Fruit fly (Drosophila melanogaster) whole organism, embryonic: ENCODE measurements around the gene mRpL28.

Experiments used
- Adf1 ChIP-seq: fragments of 200-800 bp; sonication (Bioruptor generic); IDR thresholded peaks from 2 replicates; pipeline ENCODE4 v1.3.6; 2022; ENCODE audit warnings: missing biosample characterization, missing genetic modification characterization
- BtbVII ChIP-seq: fragments of 200-800 bp; sonication (Bioruptor generic); optimal IDR thresholded peaks from 3 replicates; lab custom pipeline; 2017; ENCODE audit warnings: missing biosample characterization, mild to moderate bottlenecking, missing genetic modification characterization
- CG1024 ChIP-seq: fragments of 200-800 bp; sonication (Bioruptor generic); IDR thresholded peaks from 2 replicates; pipeline ENCODE4 v1.3.6; 2022; ENCODE audit warnings: missing biosample characterization, missing genetic modification characterization
- CG11695 ChIP-seq: fragments of 200-800 bp; sonication (Bioruptor generic); IDR thresholded peaks from 3 replicates; pipeline ENCODE4 v1.3.6; 2022; ENCODE audit warnings: missing biosample characterization, missing genetic modification characterization
- CG12155 ChIP-seq: fragments of 200-800 bp; sonication (Bioruptor generic); optimal IDR thresholded peaks from 3 replicates; lab custom pipeline; 2016; ENCODE audit warnings: missing biosample characterization, missing genetic modification characterization
- CG1233 ChIP-seq: fragments of 200-800 bp; sonication (Bioruptor generic); optimal IDR thresholded peaks from 4 replicates; lab custom pipeline; 2018; ENCODE audit warnings: missing biosample characterization, mild to moderate bottlenecking, missing genetic modification characterization
- CG14710 ChIP-seq: fragments of 200-800 bp; sonication (Bioruptor generic); optimal IDR thresholded peaks from 3 replicates; lab custom pipeline; 2019; ENCODE audit warnings: missing biosample characterization, mild to moderate bottlenecking, missing genetic modification characterization, moderate library complexity
- CG17359 ChIP-seq: fragments of 200-800 bp; sonication (Bioruptor generic); optimal IDR thresholded peaks from 3 replicates; lab custom pipeline; 2018; ENCODE audit warnings: missing biosample characterization, mild to moderate bottlenecking, missing genetic modification characterization, moderate library complexity
- CG1832 ChIP-seq: fragments of 200-800 bp; sonication (Bioruptor generic); optimal IDR thresholded peaks from 2 replicates; lab custom pipeline; 2017; ENCODE audit warnings: missing biosample characterization, mild to moderate bottlenecking, missing genetic modification characterization, inconsistent platforms
- CG18599 ChIP-seq: fragments of 200-800 bp; sonication (Bioruptor generic); optimal IDR thresholded peaks from 3 replicates; lab custom pipeline; 2017; ENCODE audit warnings: missing biosample characterization, missing genetic modification characterization, mild to moderate bottlenecking, moderate library complexity, missing genetic modification reagents
- CG2678 ChIP-seq: fragments of 200-800 bp; sonication (Bioruptor generic); optimal IDR thresholded peaks from 3 replicates; lab custom pipeline; 2019; ENCODE audit warnings: missing biosample characterization, mild to moderate bottlenecking, missing genetic modification characterization, moderate library complexity
- CG2889 ChIP-seq: fragments of 200-800 bp; sonication (Bioruptor generic); IDR thresholded peaks from 3 replicates; pipeline ENCODE4 v1.3.6; 2022; ENCODE audit warnings: missing biosample characterization, missing genetic modification characterization
- CG3065 ChIP-seq: fragments of 200-800 bp; sonication (Bioruptor generic); optimal IDR thresholded peaks from 2 replicates; lab custom pipeline; 2016; ENCODE audit warnings: missing biosample characterization, missing genetic modification characterization
- CG3407 ChIP-seq: fragments of 200-800 bp; sonication (Bioruptor generic); optimal IDR thresholded peaks from 2 replicates; lab custom pipeline; 2018; ENCODE audit warnings: missing biosample characterization, mild to moderate bottlenecking, missing genetic modification characterization
- CG3995 ChIP-seq: fragments of 200-800 bp; sonication (Bioruptor generic); optimal IDR thresholded peaks from 3 replicates; lab custom pipeline; 2016; ENCODE audit warnings: missing biosample characterization, missing genetic modification characterization
- CG5245 ChIP-seq: fragments of 200-800 bp; sonication (Bioruptor generic); optimal IDR thresholded peaks from 3 replicates; lab custom pipeline; 2016; ENCODE audit warnings: missing biosample characterization, missing genetic modification characterization
- CG8089 ChIP-seq: fragments of 200-800 bp; sonication (Bioruptor generic); optimal IDR thresholded peaks from 3 replicates; lab custom pipeline; 2016; ENCODE audit warnings: missing biosample characterization, missing genetic modification characterization
- CG8290 ChIP-seq, 3 experiments: fragments of 200-800 bp; sonication (Bioruptor generic); optimal IDR thresholded peaks; 2 replicates each; lab custom pipeline; 2016 to 2019; ENCODE audit warnings: missing biosample characterization in 3 of 3, missing genetic modification characterization in 3 of 3, mild to moderate bottlenecking in 2 of 3, moderate library complexity in 1 of 3
- CG9932 ChIP-seq: fragments of 200-800 bp; sonication (Bioruptor generic); IDR thresholded peaks from 2 replicates; pipeline ENCODE4 v1.3.6; 2022; ENCODE audit warnings: missing biosample characterization, missing genetic modification characterization
- Doc3 ChIP-seq: fragments of 200-800 bp; sonication (Bioruptor generic); IDR thresholded peaks from 3 replicates; pipeline ENCODE4 v1.3.6; 2022; ENCODE audit warnings: missing biosample characterization, missing genetic modification characterization; ENCODE audit not compliant: partially characterized antibody
- Drgx ChIP-seq: fragments of 200-800 bp; sonication (Bioruptor generic); IDR thresholded peaks from 2 replicates; pipeline ENCODE4 v1.3.6; 2022; ENCODE audit warnings: missing biosample characterization, missing genetic modification characterization
- Elba2 ChIP-seq: fragments of 200-800 bp; sonication (Bioruptor generic); optimal IDR thresholded peaks from 3 replicates; lab custom pipeline; 2016; ENCODE audit warnings: missing biosample characterization, missing genetic modification characterization
- HmgD ChIP-seq: fragments of 200-800 bp; sonication (Bioruptor generic); optimal IDR thresholded peaks from 3 replicates; lab custom pipeline; 2016; ENCODE audit warnings: missing biosample characterization, missing genetic modification characterization
- Mrtf ChIP-seq: fragments of 200-800 bp; sonication (Bioruptor generic); IDR thresholded peaks from 3 replicates; pipeline ENCODE4 v1.3.6; 2022; ENCODE audit warnings: missing biosample characterization, missing genetic modification characterization
- NC2α ChIP-seq: fragments of 200-800 bp; sonication (Bioruptor generic); optimal IDR thresholded peaks from 2 replicates; lab custom pipeline; 2016; ENCODE audit warnings: missing biosample characterization, missing genetic modification characterization
- Nf-YB ChIP-seq: fragments of 200-800 bp; sonication (Bioruptor generic); optimal IDR thresholded peaks from 3 replicates; lab custom pipeline; 2019; ENCODE audit warnings: missing biosample characterization, mild to moderate bottlenecking, missing genetic modification characterization, moderate library complexity
- Xbp1 ChIP-seq: fragments of 200-800 bp; sonication (Bioruptor generic); optimal IDR thresholded peaks from 3 replicates; lab custom pipeline; 2016; ENCODE audit warnings: missing biosample characterization, mild to moderate bottlenecking, missing genetic modification characterization
- Xrp1 ChIP-seq: fragments of 200-800 bp; sonication (Bioruptor generic); IDR thresholded peaks from 2 replicates; pipeline ENCODE4 v1.3.6; 2022; ENCODE audit warnings: missing biosample characterization, missing genetic modification characterization
- ash1 ChIP-seq: fragments of 200-800 bp; sonication (Bioruptor generic); optimal IDR thresholded peaks from 2 replicates; lab custom pipeline; 2018; ENCODE audit warnings: missing biosample characterization, mild to moderate bottlenecking, missing genetic modification characterization
- bigmax ChIP-seq: fragments of 200-800 bp; sonication (Bioruptor generic); optimal IDR thresholded peaks from 2 replicates; lab custom pipeline; 2018; ENCODE audit warnings: missing biosample characterization, mild to moderate bottlenecking, missing genetic modification characterization
- cato ChIP-seq: fragments of 200-800 bp; sonication (Bioruptor generic); optimal IDR thresholded peaks from 2 replicates; lab custom pipeline; 2016; ENCODE audit warnings: missing biosample characterization, missing genetic modification characterization, borderline replicate concordance
- caup ChIP-seq: fragments of 200-800 bp; sonication (Bioruptor generic); optimal IDR thresholded peaks from 3 replicates; lab custom pipeline; 2017; ENCODE audit warnings: missing biosample characterization, mild to moderate bottlenecking, missing genetic modification characterization, moderate library complexity; ENCODE audit not compliant: severe bottlenecking
- dpn ChIP-seq, 2 experiments: fragments of 200-800 bp; sonication (Bioruptor generic); optimal IDR thresholded peaks; 3 replicates each; lab custom pipeline; 2016; ENCODE audit warnings: missing biosample characterization in 2 of 2, missing genetic modification characterization in 2 of 2
- fu2 ChIP-seq: fragments of 200-800 bp; sonication (Bioruptor generic); optimal IDR thresholded peaks from 2 replicates; lab custom pipeline; 2016; ENCODE audit warnings: missing biosample characterization, missing genetic modification characterization
- gce ChIP-seq: fragments of 200-800 bp; sonication (Bioruptor generic); IDR thresholded peaks from 3 replicates; pipeline ENCODE4 v1.3.6; 2022; ENCODE audit warnings: missing biosample characterization, missing genetic modification characterization
- gro ChIP-seq: fragments of 200-800 bp; sonication (Bioruptor generic); optimal IDR thresholded peaks from 2 replicates; lab custom pipeline; 2016; ENCODE audit warnings: missing biosample characterization, missing genetic modification characterization
- lab ChIP-seq: fragments of 200-800 bp; sonication (Bioruptor generic); optimal IDR thresholded peaks from 3 replicates; lab custom pipeline; 2017; ENCODE audit warnings: missing biosample characterization, missing genetic modification characterization, mild to moderate bottlenecking, moderate library complexity, missing genetic modification reagents
- lola ChIP-seq, 3 experiments: fragments of >200 bp in 2 of 3; fragments of 200-800 bp in 1 of 3; sonication (Bioruptor generic) in 1 of 3; optimal IDR thresholded peaks; 2 replicates each; lab custom pipeline; 2017 to 2019; ENCODE audit warnings: missing biosample characterization in 3 of 3, missing genetic modification characterization in 3 of 3, mild to moderate bottlenecking in 1 of 3, moderate library complexity in 1 of 3
- nmo ChIP-seq: fragments of 200-800 bp; sonication (Bioruptor generic); optimal IDR thresholded peaks from 2 replicates; lab custom pipeline; 2018; ENCODE audit warnings: missing biosample characterization, mild to moderate bottlenecking, missing genetic modification characterization, moderate library complexity
- pros ChIP-seq: fragments of 200-800 bp; sonication (Bioruptor generic); optimal IDR thresholded peaks from 3 replicates; lab custom pipeline; 2019; ENCODE audit warnings: missing biosample characterization, mild to moderate bottlenecking, missing genetic modification characterization, moderate library complexity
- sc ChIP-seq, 3 experiments: fragments of >200 bp in 2 of 3; fragments of 200-800 bp in 1 of 3; sonication (Bioruptor generic) in 1 of 3; optimal IDR thresholded peaks; 2 replicates in 2 of 3; 3 replicates in 1 of 3; lab custom pipeline; 2017; ENCODE audit warnings: mild to moderate bottlenecking in 1 of 3, missing biosample characterization in 1 of 3, missing genetic modification characterization in 1 of 3, missing genetic modification reagents in 1 of 3
- sens ChIP-seq: fragments of 200-800 bp; sonication (Bioruptor generic); peaks from one replicate; lab custom pipeline; 2016; ENCODE audit warnings: missing biosample characterization, missing genetic modification characterization
- sens-2 ChIP-seq: fragments of 200-800 bp; sonication (Bioruptor generic); IDR thresholded peaks from 2 replicates; pipeline ENCODE4 v1.3.6; 2022; ENCODE audit warnings: missing biosample characterization, missing genetic modification characterization
- sima ChIP-seq: fragments of 200-800 bp; sonication (Bioruptor generic); optimal IDR thresholded peaks from 2 replicates; lab custom pipeline; 2016; ENCODE audit warnings: missing biosample characterization, missing genetic modification characterization
- ttk ChIP-seq: fragments of 200-800 bp; sonication (Bioruptor generic); IDR thresholded peaks from 2 replicates; pipeline ENCODE4 v2.1.2; 2022; ENCODE audit warnings: missing biosample characterization, missing genetic modification characterization
- tx ChIP-seq: fragments of 200-800 bp; sonication (Bioruptor generic); optimal IDR thresholded peaks from 2 replicates; lab custom pipeline; 2016; ENCODE audit warnings: missing biosample characterization, missing genetic modification characterization
- wdn ChIP-seq: fragments of 200-800 bp; sonication (Bioruptor generic); IDR thresholded peaks from 2 replicates; pipeline ENCODE4 v1.3.6; 2022; ENCODE audit warnings: missing biosample characterization, missing genetic modification characterization
- zfh2 ChIP-seq: fragments of 200-800 bp; sonication (Bioruptor generic); optimal IDR thresholded peaks from 2 replicates; lab custom pipeline; 2016; ENCODE audit warnings: missing biosample characterization, missing genetic modification characterization

mRpL28 gene

DNA sequence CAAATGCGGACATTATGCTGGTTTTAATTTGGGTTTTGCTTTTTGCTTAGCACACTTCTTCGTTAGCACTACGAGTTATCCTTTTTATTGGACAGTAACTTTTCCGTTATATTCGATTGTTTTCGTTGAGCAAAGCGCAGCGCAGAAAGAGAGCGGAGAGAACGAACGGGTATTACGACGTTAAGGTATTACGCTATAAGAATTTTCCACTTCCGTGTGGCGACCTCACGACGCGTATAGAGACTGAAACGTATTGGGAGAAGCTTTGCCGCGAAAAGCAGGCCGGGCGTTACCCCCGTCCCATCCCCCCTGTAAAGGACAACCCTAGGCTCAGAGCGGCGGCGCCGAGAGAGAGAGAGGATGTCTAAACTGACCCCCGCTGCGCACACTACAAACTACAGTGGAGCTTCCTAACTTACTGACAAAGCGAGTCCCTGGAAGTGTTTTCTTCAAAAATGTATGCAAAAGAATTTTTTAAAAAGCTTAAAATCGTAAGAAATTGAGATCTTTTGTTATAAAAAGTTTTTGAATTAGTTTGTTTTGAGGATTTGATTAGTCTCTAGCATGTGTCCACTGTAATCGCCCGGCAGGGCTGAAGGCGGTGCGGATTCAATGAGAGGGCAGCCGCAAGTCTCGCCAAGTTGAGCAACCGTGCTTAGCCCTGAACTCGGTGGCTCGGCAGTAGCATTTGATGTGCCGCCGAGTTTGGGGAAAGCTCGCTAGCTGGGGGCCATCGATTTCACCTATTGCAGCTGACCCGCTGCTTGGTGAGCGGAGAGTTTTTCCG is 31.1 kb downstream of the mRpL28 start (continued):
- TF ChIP-seq CG1024 (peak; percentile 87), nmo (GFP tag; lab: Kevin White, UChicago) (peak; percentile 92), caup (GFP tag; lab: Kevin White, UChicago) (peak; percentile 97), CG3065 (GFP tag; lab: Kevin White, UChicago) (peak; percentile 68), CG1233 (GFP tag; lab: Kevin White, UChicago) (peak; percentile 93), Adf1 (GFP tag; lab: Robert Waterston, UW) (peak; percentile 83), pros (no peak), lab (GFP tag; lab: Kevin White, UChicago) (peak; percentile 99), Xbp1 (peak; percentile 96), sima (peak; percentile 87), CG3407 (peak; percentile 86), wdn (GFP tag; lab: Robert Waterston, UW) (peak; percentile 95), CG1832 (GFP tag; lab: Kevin White, UChicago) (peak; percentile 30), Doc3 (no peak), CG5245 (GFP tag; lab: Kevin White, UChicago) (peak; percentile 91), dpn (GFP tag; optimal IDR thresholded peaks at IDR 0.05; lab: Kevin White, UChicago) (peak; percentile 95 to 96), gce (GFP tag; lab: Robert Waterston, UW) (peak; percentile 95), BtbVII (GFP tag; lab: Kevin White, UChicago) (peak; percentile 93), HmgD (GFP tag; lab: Kevin White, UChicago) (peak; percentile 92), Drgx (GFP tag; lab: Robert Waterston, UW) (peak; percentile 91), Mrtf (GFP tag; lab: Robert Waterston, UW) (peak; percentile 94), gro (peak; percentile 96), CG14710 (tag; lab: Kevin White, UChicago) (peak; percentile 84), ttk (GFP tag; lab: Robert Waterston, UW) (peak; percentile 93), Nf-YB (GFP tag; lab: Kevin White, UChicago) (peak; percentile 75), cato (GFP tag; lab: Kevin White, UChicago) (peak; percentile 77), CG11695 (GFP tag; lab: Robert Waterston, UW) (peak; percentile 96), tx (GFP tag; lab: Kevin White, UChicago) (peak; percentile 94), lola (GFP tag; optimal IDR thresholded peaks at IDR 0.05; lab: Kevin White, UChicago) (peak in 1 of 3 experiments; percentile 80), CG18599 (GFP tag; lab: Kevin White, UChicago) (peak; percentile 99), zfh2 (GFP tag; lab: Kevin White, UChicago) (peak; percentile 95), fu2 (GFP tag; lab: Kevin White, UChicago) (peak; percentile 95), sc (optimal IDR thresholded peaks at IDR 0.05; lab: Kevin White, UChicago) (no peak), sc (GFP tag; optimal IDR thresholded peaks at IDR 0.05; lab: Kevin White, UChicago) (peak; percentile 79), CG3995 (GFP tag; lab: Kevin White, UChicago) (peak; percentile 50), CG8290 (GFP tag; optimal IDR thresholded peaks at IDR 0.05; lab: Kevin White, UChicago) (peak; percentile 77), CG8290 (tag; optimal IDR thresholded peaks at IDR 0.05; lab: Kevin White, UChicago) (peak; percentile 34 to 74), CG17359 (tag; lab: Kevin White, UChicago) (peak; percentile 97), Elba2 (GFP tag; lab: Kevin White, UChicago) (no peak), CG2889 (peak; percentile 91), ash1 (GFP tag; lab: Kevin White, UChicago) (peak; percentile 79), CG2678 (tag; lab: Kevin White, UChicago) (peak; percentile 97), Xrp1 (peak; percentile 97), NC2α (GFP tag; lab: Kevin White, UChicago) (peak; percentile 83), bigmax (peak; percentile 56), CG12155 (GFP tag; lab: Kevin White, UChicago) (peak; percentile 93), CG8089 (GFP tag; lab: Kevin White, UChicago) (peak; percentile 87), sens (GFP tag; lab: Kevin White, UChicago) (peak; percentile 99), sens-2 (GFP tag; lab: Robert Waterston, UW) (peak; percentile 91), CG9932 (peak; percentile 97)
